Worm (Caenorhabditis elegans): Measurements from ENCODE around the gene srx-95.

Gene srx-95

ce11 chrII:6707496-6708260, 46.9 kb downstream of the srx-95 start:
- TF ChIP-seq somi-1 (GFP tag; optimal IDR thresholded peaks at IDR 0.05) (peak; percentile 21), cebp-1 (GFP tag; IDR thresholded peaks at IDR 0.05) (no peak), cebp-1 (tag; optimal IDR thresholded peaks at IDR 0.05) (no peak), nhr-90 (tag; optimal IDR thresholded peaks at IDR 0.05) (no peak), hmg-1.2 (GFP tag; IDR thresholded peaks at IDR 0.05) (peak; percentile 51; the same call in 1 of the 2 replicates)

ce11 chrII:6706552-6707091, 47.9 kb downstream of the srx-95 start:
- no peak for TF ChIP-seq cebp-1 (GFP tag; IDR thresholded peaks at IDR 0.05)
- TF ChIP-seq cebp-1 (tag; optimal IDR thresholded peaks at IDR 0.05), result no peak
- TF ChIP-seq efl-1 (GFP tag; optimal IDR thresholded peaks at IDR 0.05), result no peak
- no peak for TF ChIP-seq nfyb-1 (GFP tag; IDR thresholded peaks at IDR 0.05)
- TF ChIP-seq C06A6.2 (GFP tag; conservative IDR thresholded peaks at IDR 0.05), result no peak
- no peak for TF ChIP-seq pha-4 (tag; optimal IDR thresholded peaks at IDR 0.05)

DNA sequence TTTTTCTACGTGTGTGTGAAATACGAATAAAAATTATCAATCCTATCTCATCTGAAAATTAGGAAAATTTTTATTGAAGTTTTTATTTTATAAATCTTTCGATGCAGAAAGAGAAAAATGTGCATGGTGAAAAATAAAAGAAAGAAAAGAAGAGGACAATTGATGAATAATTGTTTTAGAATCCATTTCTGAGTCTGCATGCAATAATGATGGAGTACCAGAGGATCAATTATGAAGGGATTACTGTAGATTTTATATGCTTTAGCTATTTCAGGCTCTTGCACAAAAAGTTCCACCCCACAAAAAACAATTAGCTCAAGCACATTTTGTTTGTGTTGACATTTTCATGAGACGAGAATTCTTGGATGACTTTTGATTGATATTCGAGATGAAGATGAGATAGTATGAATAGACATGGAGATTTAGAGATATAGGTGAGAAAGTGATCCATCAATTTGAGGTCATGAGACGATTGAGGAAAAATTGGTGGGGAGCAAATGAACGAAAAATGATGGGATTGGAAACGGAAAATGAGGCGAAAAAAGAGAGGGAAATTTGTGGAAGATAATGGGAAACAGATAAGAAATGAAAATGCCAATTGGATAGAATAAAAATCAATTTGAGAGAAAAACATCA, 48.9 kb downstream of the srx-95 start, which contains the start of gene rpy-1:
Gene rpy-1, minus strand, starts transcription at position 51 of the 636 bp plus-strand sequence.
- TF ChIP-seq ztf-25 (GFP tag; IDR thresholded peaks at IDR 0.05) (no peak), cebp-1 (GFP tag; IDR thresholded peaks at IDR 0.05) (no peak), cebp-1 (tag; optimal IDR thresholded peaks at IDR 0.05) (no peak), hlh-26 (GFP tag; conservative IDR thresholded peaks at IDR 0.05) (no peak), Y56A3A.18 (GFP tag; IDR thresholded peaks at IDR 0.05) (no peak), B0019.2 (GFP tag; conservative IDR thresholded peaks at IDR 0.05) (no peak), F23B12.7 (tag; optimal IDR thresholded peaks at IDR 0.05; ENCODE audit: insufficient read depth) (no peak), ceh-91 (GFP tag; IDR thresholded peaks at IDR 0.05) (no peak), ceh-100 (GFP tag; IDR thresholded peaks at IDR 0.05) (no peak), mcd-1 (GFP tag; IDR thresholded peaks at IDR 0.05) (no peak), akir-1 (GFP tag; optimal IDR thresholded peaks at IDR 0.05) (no peak), let-526 (GFP tag; IDR thresholded peaks at IDR 0.05) (no peak), nhr-80 (tag; optimal IDR thresholded peaks at IDR 0.05) (no peak), C06A6.2 (GFP tag; conservative IDR thresholded peaks at IDR 0.05) (no peak), Y95B8A.8 (GFP tag; IDR thresholded peaks at IDR 0.05) (no peak), nhr-90 (tag; optimal IDR thresholded peaks at IDR 0.05) (no peak)
